Worm (Caenorhabditis elegans) whole organism, young adult: ENCODE measurements around the gene fbxa-84.

ENCODE experiments used
- B0261.1 ChIP-seq: sonication (generic microtip); optimal IDR thresholded peaks from 2 replicates; lab custom pipeline; 2016; ENCODE audit warnings: mild to moderate bottlenecking, missing genetic modification characterization, moderate library complexity, missing compliant biosample characterization
- D2030.7 ChIP-seq: fragments of 200-800 bp; sonication (Bioruptor generic); IDR thresholded peaks from 2 replicates; pipeline ENCODE4 v1.3.6; 2022; ENCODE audit warnings: missing genetic modification reagents, missing genetic modification characterization, missing compliant biosample characterization
- F23B12.7 ChIP-seq: sonication (generic microtip); optimal IDR thresholded peaks from 2 replicates; lab custom pipeline; 2017; ENCODE audit warnings: missing genetic modification characterization, mild to moderate bottlenecking, missing compliant biosample characterization, antibody characterized with exemption, moderate library complexity; ENCODE audit not compliant: insufficient read depth
- F33H1.4 ChIP-seq: fragments of 200-800 bp; sonication (Bioruptor generic); IDR thresholded peaks from 2 replicates; pipeline ENCODE4 v1.3.6; 2022; ENCODE audit warnings: missing genetic modification reagents, missing genetic modification characterization, missing compliant biosample characterization
- F52B5.7 ChIP-seq: sonication (generic microtip); optimal IDR thresholded peaks from 2 replicates; lab custom pipeline; 2016; ENCODE audit warnings: mild to moderate bottlenecking, missing genetic modification characterization, missing compliant biosample characterization
- F57A8.1 ChIP-seq: fragments of 200-800 bp; sonication (Bioruptor generic); optimal IDR thresholded peaks from 2 replicates; lab custom pipeline; 2018; ENCODE audit warnings: mild to moderate bottlenecking, missing genetic modification characterization, moderate library complexity, missing compliant biosample characterization
- K12H6.12 ChIP-seq: fragments of 200-800 bp; sonication (Bioruptor generic); optimal IDR thresholded peaks from 2 replicates; lab custom pipeline; 2018; ENCODE audit warnings: mild to moderate bottlenecking, missing genetic modification characterization, missing compliant biosample characterization
- Y53F4B.3 ChIP-seq: fragments of 200-800 bp; sonication (Bioruptor generic); IDR thresholded peaks from 2 replicates; pipeline ENCODE4 v1.3.6; 2022; ENCODE audit warnings: missing genetic modification reagents, missing genetic modification characterization, missing compliant biosample characterization
- Y53G8AR.9 ChIP-seq: fragments of 200-800 bp; sonication (Bioruptor generic); conservative IDR thresholded peaks from 2 replicates; pipeline ENCODE4 v1.3.6; 2022; ENCODE audit warnings: missing genetic modification reagents, missing genetic modification characterization, missing compliant biosample characterization
- Y56A3A.18 ChIP-seq: fragments of 200-800 bp; sonication (Bioruptor generic); IDR thresholded peaks from 2 replicates; pipeline ENCODE4 v1.3.6; 2022; ENCODE audit warnings: missing genetic modification reagents, missing genetic modification characterization, missing compliant biosample characterization
- Y67H2A.10 ChIP-seq: fragments of 200-800 bp; sonication (Bioruptor generic); conservative IDR thresholded peaks from 2 replicates; pipeline ENCODE4 v1.3.6; 2022; ENCODE audit warnings: missing genetic modification reagents, missing genetic modification characterization, missing compliant biosample characterization
- Y95B8A.8 ChIP-seq: fragments of 200-800 bp; sonication (Bioruptor generic); IDR thresholded peaks from 2 replicates; pipeline ENCODE4 v1.3.6; 2022; ENCODE audit warnings: missing genetic modification reagents, missing genetic modification characterization, missing compliant biosample characterization
- aptf-2 ChIP-seq: fragments of 200-800 bp; sonication (Bioruptor generic); conservative IDR thresholded peaks from 2 replicates; pipeline ENCODE4 v1.3.6; 2022; ENCODE audit warnings: missing genetic modification reagents, missing genetic modification characterization, missing compliant biosample characterization
- aptf-3 ChIP-seq: fragments of 200-800 bp; sonication (Bioruptor generic); IDR thresholded peaks from 2 replicates; pipeline ENCODE4 v1.3.6; 2022; ENCODE audit warnings: missing genetic modification characterization, missing compliant biosample characterization
- attf-3 ChIP-seq: fragments of 200-800 bp; sonication (Bioruptor generic); conservative IDR thresholded peaks from 2 replicates; pipeline ENCODE4 v1.3.6; 2022; ENCODE audit warnings: missing genetic modification reagents, missing genetic modification characterization, missing compliant biosample characterization
- attf-5 ChIP-seq: fragments of 200-800 bp; sonication (Bioruptor generic); optimal IDR thresholded peaks from 2 replicates; lab custom pipeline; 2018; ENCODE audit warnings: mild to moderate bottlenecking, missing genetic modification characterization, missing compliant biosample characterization
- ccch-3 ChIP-seq: fragments of 200-800 bp; sonication (Bioruptor generic); optimal IDR thresholded peaks from 2 replicates; lab custom pipeline; 2018; ENCODE audit warnings: mild to moderate bottlenecking, missing genetic modification characterization, missing compliant biosample characterization
- cebp-2 ChIP-seq: fragments of 200-800 bp; sonication (Bioruptor generic); IDR thresholded peaks from 2 replicates; pipeline ENCODE4 v1.3.6; 2022; ENCODE audit warnings: missing genetic modification characterization, missing compliant biosample characterization
- ceh-100 ChIP-seq: fragments of 200-800 bp; sonication (Bioruptor generic); IDR thresholded peaks from 2 replicates; pipeline ENCODE4 v1.3.6; 2022; ENCODE audit warnings: missing genetic modification reagents, missing genetic modification characterization, missing compliant biosample characterization
- ceh-40 ChIP-seq: fragments of 200-800 bp; sonication (Bioruptor generic); IDR thresholded peaks from 2 replicates; pipeline ENCODE4 v1.3.6; 2022; ENCODE audit warnings: missing genetic modification characterization, missing compliant biosample characterization
- ceh-58 ChIP-seq: fragments of 200-800 bp; sonication (Bioruptor generic); IDR thresholded peaks from 2 replicates; pipeline ENCODE4 v1.3.6; 2022; ENCODE audit warnings: missing genetic modification characterization, missing compliant biosample characterization
- chd-7 ChIP-seq: sonication (generic microtip); optimal IDR thresholded peaks from 2 replicates; lab custom pipeline; 2016; ENCODE audit warnings: mild to moderate bottlenecking, missing genetic modification characterization, moderate library complexity, missing compliant biosample characterization
- die-1 ChIP-seq: sonication (generic microtip); optimal IDR thresholded peaks from 2 replicates; lab custom pipeline; 2016; ENCODE audit warnings: missing genotype, mild to moderate bottlenecking, missing genetic modification characterization, missing compliant biosample characterization
- dox-1 ChIP-seq: fragments of 200-800 bp; sonication (Bioruptor generic); IDR thresholded peaks from 2 replicates; pipeline ENCODE4 v1.3.6; 2022; ENCODE audit warnings: missing genetic modification reagents, missing genetic modification characterization, missing compliant biosample characterization
- dpff-1 ChIP-seq: sonication (generic microtip); optimal IDR thresholded peaks from 2 replicates; lab custom pipeline; 2017; ENCODE audit warnings: mild to moderate bottlenecking, missing genetic modification characterization, missing compliant biosample characterization
- egrh-3 ChIP-seq: fragments of 200-800 bp; sonication (Bioruptor generic); IDR thresholded peaks from 2 replicates; pipeline ENCODE4 v1.3.6; 2022; ENCODE audit warnings: missing genetic modification reagents, missing genetic modification characterization, missing compliant biosample characterization
- hmg-1.2 ChIP-seq: fragments of 200-800 bp; sonication (Bioruptor generic); IDR thresholded peaks from 2 replicates; pipeline ENCODE4 v1.3.6; 2022; ENCODE audit warnings: missing genetic modification reagents, missing genetic modification characterization, missing compliant biosample characterization
- lag-1 ChIP-seq: fragments of 200-800 bp; sonication (Bioruptor generic); IDR thresholded peaks from 2 replicates; pipeline ENCODE4 v1.3.6; 2022; ENCODE audit warnings: missing genetic modification reagents, missing genetic modification characterization, missing compliant biosample characterization
- let-526 ChIP-seq: fragments of 200-800 bp; sonication (Bioruptor generic); IDR thresholded peaks from 2 replicates; pipeline ENCODE4 v1.3.6; 2022; ENCODE audit warnings: missing genetic modification reagents, missing genetic modification characterization, missing compliant biosample characterization
- let-607 ChIP-seq, 2 experiments: fragments of 200-800 bp in 1 of 2; sonication (Bioruptor generic) in 1 of 2; sonication (generic microtip) in 1 of 2; optimal IDR thresholded peaks; 2 replicates each; lab custom pipeline; 2016 to 2018; ENCODE audit warnings: mild to moderate bottlenecking in 2 of 2, missing compliant biosample characterization in 2 of 2, missing genetic modification characterization in 2 of 2, moderate library complexity in 2 of 2, missing genotype in 1 of 2
- lin-35 ChIP-seq, 3 experiments: fragments of 150-350 bp in 2 of 3; sonication (generic microtip) in 1 of 3; optimal IDR thresholded peaks; 2 replicates each; lab custom pipeline; 2014 to 2018; ENCODE audit warnings: missing biosample characterization in 3 of 3, missing genetic modification characterization in 3 of 3, missing genetic modification reagents in 3 of 3
- lin-40 ChIP-seq: sonication (generic microtip); optimal IDR thresholded peaks from 2 replicates; lab custom pipeline; 2016; ENCODE audit warnings: missing genetic modification characterization, mild to moderate bottlenecking, missing compliant biosample characterization, missing genotype, missing genetic modification reagents
- madf-3 ChIP-seq: fragments of 200-800 bp; sonication (Bioruptor generic); IDR thresholded peaks from 2 replicates; pipeline ENCODE4 v1.3.6; 2022; ENCODE audit warnings: missing genetic modification reagents, missing genetic modification characterization, missing compliant biosample characterization
- madf-6 ChIP-seq: fragments of 200-800 bp; sonication (Bioruptor generic); IDR thresholded peaks from 2 replicates; pipeline ENCODE4 v1.3.6; 2022; ENCODE audit warnings: missing genetic modification reagents, missing genetic modification characterization, missing compliant biosample characterization
- madf-8 ChIP-seq: fragments of 200-800 bp; sonication (Bioruptor generic); conservative IDR thresholded peaks from 2 replicates; pipeline ENCODE4 v1.3.6; 2022; ENCODE audit warnings: missing genetic modification reagents, missing genetic modification characterization, missing compliant biosample characterization
- mcd-1 ChIP-seq: fragments of 200-800 bp; sonication (Bioruptor generic); IDR thresholded peaks from 2 replicates; pipeline ENCODE4 v1.3.6; 2022; ENCODE audit warnings: missing genetic modification reagents, missing genetic modification characterization, missing compliant biosample characterization
- mel-28 ChIP-seq: sonication (generic microtip); optimal IDR thresholded peaks from 2 replicates; lab custom pipeline; 2016; ENCODE audit warnings: borderline replicate concordance, mild to moderate bottlenecking, missing genetic modification characterization, missing compliant biosample characterization
- mes-4 ChIP-seq: sonication (generic microtip); optimal IDR thresholded peaks from 2 replicates; lab custom pipeline; 2016; ENCODE audit warnings: missing genotype, missing genetic modification characterization, missing compliant biosample characterization
- mxl-1 ChIP-seq: sonication (generic microtip); optimal IDR thresholded peaks from 2 replicates; lab custom pipeline; 2016; ENCODE audit warnings: missing genetic modification characterization, missing compliant biosample characterization
- nfya-2 ChIP-seq: fragments of 200-800 bp; sonication (Bioruptor generic); IDR thresholded peaks from 2 replicates; pipeline ENCODE4 v1.3.6; 2022; ENCODE audit warnings: missing genetic modification reagents, missing genetic modification characterization, missing compliant biosample characterization
- nhr-80 ChIP-seq: sonication (generic microtip); optimal IDR thresholded peaks from 2 replicates; lab custom pipeline; 2016; ENCODE audit warnings: missing genetic modification characterization, missing compliant biosample characterization
- nhr-90 ChIP-seq: sonication (generic microtip); optimal IDR thresholded peaks from 2 replicates; lab custom pipeline; 2016; ENCODE audit warnings: missing genotype, mild to moderate bottlenecking, missing genetic modification characterization, missing compliant biosample characterization
- pbrm-1 ChIP-seq: fragments of 200-800 bp; sonication (Bioruptor generic); IDR thresholded peaks from 2 replicates; pipeline ENCODE4 v1.3.6; 2022; ENCODE audit warnings: missing genetic modification reagents, missing genetic modification characterization, missing compliant biosample characterization
- pha-4 ChIP-seq: fragments of 150-350 bp; sonication (generic microtip); optimal IDR thresholded peaks from 2 replicates; lab custom pipeline; 2014; ENCODE audit warnings: missing biosample characterization, missing genetic modification reagents, missing genetic modification characterization
- repo-1 ChIP-seq: sonication (generic microtip); optimal IDR thresholded peaks from 2 replicates; lab custom pipeline; 2017; ENCODE audit warnings: mild to moderate bottlenecking, missing genetic modification characterization, missing compliant biosample characterization
- snpc-3.4 ChIP-seq: sonication (generic microtip); optimal IDR thresholded peaks from 2 replicates; lab custom pipeline; 2017; ENCODE audit warnings: missing genetic modification characterization, mild to moderate bottlenecking, missing compliant biosample characterization, antibody characterized with exemption, moderate library complexity, missing genotype, missing genetic modification reagents
- zfh-2 ChIP-seq: fragments of 200-800 bp; sonication (Bioruptor generic); conservative IDR thresholded peaks from 2 replicates; pipeline ENCODE4 v1.3.6; 2022; ENCODE audit warnings: missing genetic modification reagents, missing genetic modification characterization, missing compliant biosample characterization
- ztf-3 ChIP-seq: fragments of 200-800 bp; sonication (Bioruptor generic); optimal IDR thresholded peaks from 2 replicates; lab custom pipeline; 2018; ENCODE audit warnings: mild to moderate bottlenecking, missing genetic modification characterization, missing compliant biosample characterization
- ztf-6 ChIP-seq: fragments of 200-800 bp; sonication (Bioruptor generic); IDR thresholded peaks from 2 replicates; pipeline ENCODE4 v1.3.6; 2022; ENCODE audit warnings: missing genetic modification reagents, missing genetic modification characterization, missing compliant biosample characterization

fbxa-84 gene

DNA sequence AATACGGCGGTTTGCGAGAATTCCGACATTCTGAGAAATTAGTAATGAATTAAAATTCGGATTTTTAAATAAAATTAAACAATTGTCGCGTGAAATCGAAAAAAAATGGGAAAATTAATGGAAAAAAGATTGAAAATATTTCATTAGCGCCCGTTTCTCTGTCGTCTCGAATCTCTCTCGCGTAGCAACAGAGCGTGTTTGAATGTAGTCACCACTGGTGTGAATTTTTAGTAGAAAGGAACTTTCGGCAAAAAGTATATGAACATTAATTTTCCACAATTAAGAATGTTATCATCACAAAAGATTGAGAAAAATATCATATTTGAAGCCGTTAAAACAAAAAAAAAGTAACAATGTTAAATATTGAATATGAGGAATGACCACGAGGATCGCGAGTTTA lies 45.5 kb upstream of the fbxa-84 start, which contains the start of gene aipl-1 (continued):
- TF ChIP-seq Y53G8AR.9 (GFP tag; lab: Robert Waterston, UW) = no peak
- peak in 1 of 3 experiments; percentile 53 for TF ChIP-seq lin-35 (GFP tag; optimal IDR thresholded peaks at IDR 0.05; lab: Kevin White, UChicago)
- no peak for TF ChIP-seq pha-4 (tag; lab: Kevin White, UChicago)
- TF ChIP-seq snpc-3.4 (tag; lab: Kevin White, UChicago) = peak; percentile 25
- TF ChIP-seq let-607 (tag; optimal IDR thresholded peaks at IDR 0.05; lab: Kevin White, UChicago) = no peak
- no peak for TF ChIP-seq K12H6.12 (tag; lab: Kevin White, UChicago)
- no peak for TF ChIP-seq let-526 (GFP tag; lab: Robert Waterston, UW)
- no peak for TF ChIP-seq madf-3 (GFP tag; lab: Robert Waterston, UW)
- peak; percentile 98 for TF ChIP-seq hmg-1.2 (GFP tag; lab: Robert Waterston, UW)
- TF ChIP-seq F23B12.7 = peak; percentile 76
- TF ChIP-seq Y56A3A.18 = no peak
- TF ChIP-seq nhr-90 (tag; lab: Kevin White, UChicago) = no peak
- no peak for TF ChIP-seq madf-8 (GFP tag; lab: Robert Waterston, UW)
- no peak for TF ChIP-seq cebp-2 (GFP tag; lab: Robert Waterston, UW)
- TF ChIP-seq ztf-6 (GFP tag; lab: Robert Waterston, UW) = no peak
- TF ChIP-seq chd-7 (tag; lab: Kevin White, UChicago) = no peak
- no peak for TF ChIP-seq attf-3 (GFP tag; lab: Robert Waterston, UW)
- no peak for TF ChIP-seq egrh-3
- no peak for TF ChIP-seq ceh-40 (GFP tag; lab: Robert Waterston, UW)
- 0 out of 2 replicates have a peak, but pooled peaks have one; percentile 15 for TF ChIP-seq Y67H2A.10 (GFP tag; lab: Robert Waterston, UW)
- TF ChIP-seq Y95B8A.8 (GFP tag; lab: Robert Waterston, UW) = 0 out of 2 replicates have a peak, but pooled peaks have one; percentile 31
- no peak for TF ChIP-seq repo-1 (tag; lab: Kevin White, UChicago)
- TF ChIP-seq Y53F4B.3 = no peak
- peak; percentile 79 for TF ChIP-seq D2030.7 (GFP tag; lab: Robert Waterston, UW)
- no peak for TF ChIP-seq ceh-58
- no peak for TF ChIP-seq mel-28 (tag; lab: Kevin White, UChicago)
- TF ChIP-seq nhr-80 = peak; percentile 2
- no peak for TF ChIP-seq mes-4
- peak; percentile 90 for TF ChIP-seq mcd-1 (GFP tag; lab: Robert Waterston, UW)
- no peak for TF ChIP-seq die-1
- TF ChIP-seq nfya-2 = no peak
- TF ChIP-seq ccch-3 (GFP tag; lab: Kevin White, UChicago) = no peak
- TF ChIP-seq mxl-1 (tag; lab: Kevin White, UChicago) = no peak
- TF ChIP-seq dpff-1 (tag; lab: Kevin White, UChicago) = no peak
- peak; percentile 95 for TF ChIP-seq ceh-100 (GFP tag; lab: Robert Waterston, UW)
- no peak for TF ChIP-seq B0261.1 (tag; lab: Kevin White, UChicago)
- TF ChIP-seq pbrm-1 (GFP tag; lab: Robert Waterston, UW) = no peak
- peak; percentile 40; the same call in 1 of the 2 replicates for TF ChIP-seq madf-6 (GFP tag; lab: Robert Waterston, UW)
- TF ChIP-seq aptf-3 (GFP tag; lab: Robert Waterston, UW) = no peak
- TF ChIP-seq F57A8.1 (GFP tag; lab: Kevin White, UChicago) = no peak
- TF ChIP-seq F33H1.4 = 0 out of 2 replicates have a peak, but pooled peaks have one; percentile 31
- peak; percentile 73 for TF ChIP-seq dox-1 (GFP tag; lab: Robert Waterston, UW)
- peak; percentile 73 for TF ChIP-seq attf-5 (GFP tag; lab: Kevin White, UChicago)
- no peak for TF ChIP-seq lin-40 (tag; lab: Kevin White, UChicago)
- TF ChIP-seq lag-1 = no peak
- no peak for TF ChIP-seq ztf-3 (GFP tag; lab: Kevin White, UChicago)
- TF ChIP-seq aptf-2 (GFP tag; lab: Robert Waterston, UW) = 0 out of 2 replicates have a peak, but pooled peaks have one; percentile 28
- no peak for TF ChIP-seq zfh-2 (GFP tag; lab: Robert Waterston, UW)
- no peak for TF ChIP-seq F52B5.7
